Worm (Caenorhabditis elegans) whole organism, mixed stage, embryonic: ENCODE measurements around the gene aagr-3.

Experiments
- bed-3 ChIP-seq: fragments of 200-800 bp; sonication (Bioruptor generic); optimal IDR thresholded peaks from 3 replicates; lab custom pipeline; 2018; ENCODE audit warnings: mild to moderate bottlenecking, missing genetic modification characterization, moderate library complexity, missing compliant biosample characterization
- blmp-1 ChIP-seq: fragments of 150-350 bp; optimal IDR thresholded peaks from 2 replicates; lab custom pipeline; 2014; ENCODE audit warnings: missing biosample characterization, missing genetic modification characterization
- ceh-39 ChIP-seq: fragments of 150-350 bp; optimal IDR thresholded peaks from 2 replicates; lab custom pipeline; 2014; ENCODE audit warnings: missing biosample characterization, missing genetic modification characterization
- ceh-43 ChIP-seq: fragments of 200-800 bp; sonication (Bioruptor generic); optimal IDR thresholded peaks from 2 replicates; lab custom pipeline; 2018; ENCODE audit warnings: mild to moderate bottlenecking, missing genetic modification characterization, moderate library complexity, missing compliant biosample characterization
- ces-1 ChIP-seq: fragments of 150-350 bp; optimal IDR thresholded peaks from 2 replicates; lab custom pipeline; 2014; ENCODE audit warnings: missing biosample characterization, missing genetic modification reagents, missing genetic modification characterization
- cnd-1 ChIP-seq: fragments of 200-800 bp; sonication (Bioruptor generic); optimal IDR thresholded peaks from 2 replicates; lab custom pipeline; 2018; ENCODE audit warnings: mild to moderate bottlenecking, missing genetic modification characterization, missing compliant biosample characterization
- drap-1 ChIP-seq: fragments of 200-800 bp; sonication (Bioruptor generic); optimal IDR thresholded peaks from 3 replicates; lab custom pipeline; 2018; ENCODE audit warnings: mild to moderate bottlenecking, missing genetic modification characterization, missing compliant biosample characterization
- elt-1 ChIP-seq: sonication (generic microtip); optimal IDR thresholded peaks from 2 replicates; lab custom pipeline; 2017; ENCODE audit warnings: missing genetic modification characterization, mild to moderate bottlenecking, missing compliant biosample characterization, antibody characterized with exemption, moderate library complexity, borderline replicate concordance; ENCODE audit not compliant: insufficient read depth
- elt-3 ChIP-seq: fragments of 150-350 bp; optimal IDR thresholded peaks from 2 replicates; lab custom pipeline; 2014; ENCODE audit warnings: missing biosample characterization, missing genetic modification characterization
- flh-1 ChIP-seq: fragments of 200-800 bp; sonication (Bioruptor generic); optimal IDR thresholded peaks from 2 replicates; lab custom pipeline; 2018; ENCODE audit warnings: mild to moderate bottlenecking, missing genetic modification characterization, moderate library complexity, missing compliant biosample characterization
- ham-2 ChIP-seq: fragments of 200-800 bp; sonication (Bioruptor generic); optimal IDR thresholded peaks from 2 replicates; lab custom pipeline; 2018; ENCODE audit warnings: mild to moderate bottlenecking, missing genetic modification characterization, missing compliant biosample characterization
- hlh-1 ChIP-seq: fragments of 150-350 bp; optimal IDR thresholded peaks from 2 replicates; lab custom pipeline; 2014; ENCODE audit warnings: missing biosample characterization, missing genetic modification reagents, missing genetic modification characterization
- lin-13 ChIP-seq: fragments of 150-350 bp; optimal IDR thresholded peaks from 2 replicates; lab custom pipeline; 2014; ENCODE audit warnings: missing biosample characterization, missing genetic modification characterization
- lin-32 ChIP-seq: fragments of 200-800 bp; sonication (Bioruptor generic); optimal IDR thresholded peaks from 2 replicates; lab custom pipeline; 2018; ENCODE audit warnings: mild to moderate bottlenecking, missing genetic modification characterization, missing compliant biosample characterization
- lsy-2 ChIP-seq: fragments of 150-350 bp; optimal IDR thresholded peaks from 2 replicates; lab custom pipeline; 2014; ENCODE audit warnings: missing biosample characterization, missing genetic modification characterization
- mab-5 ChIP-seq: fragments of 150-350 bp; optimal IDR thresholded peaks from 2 replicates; lab custom pipeline; 2014; ENCODE audit warnings: missing biosample characterization, missing genetic modification characterization
- mls-2 ChIP-seq: sonication (generic microtip); optimal IDR thresholded peaks from 2 replicates; lab custom pipeline; 2016; ENCODE audit warnings: mild to moderate bottlenecking, missing genetic modification characterization, moderate library complexity, missing compliant biosample characterization
- nhr-12 ChIP-seq: fragments of 150-350 bp; optimal IDR thresholded peaks from 2 replicates; lab custom pipeline; 2014; ENCODE audit warnings: missing biosample characterization, missing genetic modification characterization
- nhr-2 ChIP-seq: fragments of 150-350 bp; optimal IDR thresholded peaks from 2 replicates; lab custom pipeline; 2014; ENCODE audit warnings: missing biosample characterization, missing genetic modification characterization
- nhr-237 ChIP-seq: fragments of 150-350 bp; optimal IDR thresholded peaks from 2 replicates; lab custom pipeline; 2014; ENCODE audit warnings: missing biosample characterization, missing genetic modification characterization
- nhr-28 ChIP-seq: fragments of 150-350 bp; optimal IDR thresholded peaks from 2 replicates; lab custom pipeline; 2014; ENCODE audit warnings: missing biosample characterization, missing genetic modification characterization
- nhr-76 ChIP-seq: sonication (generic microtip); optimal IDR thresholded peaks from 2 replicates; lab custom pipeline; 2017; ENCODE audit warnings: missing biosample characterization, missing genetic modification characterization
- pha-4 ChIP-seq: fragments of 150-350 bp; optimal IDR thresholded peaks from 2 replicates; lab custom pipeline; 2018; ENCODE audit warnings: missing biosample characterization, missing genetic modification reagents, missing genetic modification characterization
- sem-2 ChIP-seq: fragments of 200-800 bp; sonication (Bioruptor generic); optimal IDR thresholded peaks from 2 replicates; lab custom pipeline; 2018; ENCODE audit warnings: mild to moderate bottlenecking, missing genetic modification characterization, missing compliant biosample characterization
- snpc-4 ChIP-seq: fragments of 150-350 bp; optimal IDR thresholded peaks from 2 replicates; lab custom pipeline; 2014; ENCODE audit warnings: missing biosample characterization, missing genetic modification characterization
- sptf-1 ChIP-seq: sonication (generic microtip); optimal IDR thresholded peaks from 2 replicates; lab custom pipeline; 2017; ENCODE audit warnings: mild to moderate bottlenecking, missing genetic modification characterization, moderate library complexity, missing compliant biosample characterization
- tbx-8 ChIP-seq: fragments of 200-800 bp; sonication (Bioruptor generic); optimal IDR thresholded peaks from 2 replicates; lab custom pipeline; 2018; ENCODE audit warnings: mild to moderate bottlenecking, missing genetic modification characterization, moderate library complexity, missing compliant biosample characterization
- unc-120 ChIP-seq: sonication (generic microtip); optimal IDR thresholded peaks from 2 replicates; lab custom pipeline; 2017; ENCODE audit warnings: missing genetic modification characterization, missing compliant biosample characterization; ENCODE audit not compliant: poor library complexity, severe bottlenecking
- unc-39 ChIP-seq: fragments of 150-350 bp; optimal IDR thresholded peaks from 2 replicates; lab custom pipeline; 2014; ENCODE audit warnings: missing biosample characterization, missing genetic modification characterization
- unc-62 ChIP-seq: fragments of 150-350 bp; optimal IDR thresholded peaks from 2 replicates; lab custom pipeline; 2014; ENCODE audit warnings: missing biosample characterization, missing genetic modification reagents, missing genetic modification characterization
- zip-8 ChIP-seq: fragments of 150-350 bp; optimal IDR thresholded peaks from 2 replicates; lab custom pipeline; 2014; ENCODE audit warnings: missing biosample characterization, missing genetic modification characterization
- ztf-11 ChIP-seq: fragments of 150-350 bp; optimal IDR thresholded peaks from 2 replicates; lab custom pipeline; 2014; ENCODE audit warnings: missing biosample characterization, missing genetic modification characterization

aagr-3 gene

ce11 chrV:9690099-9690572, 39.2 kb downstream of the aagr-3 start, which contains the start of gene rbx-1:
Gene rbx-1, minus strand, starts transcription at chrV:9690522.
- TF ChIP-seq tbx-8 (GFP tag; lab: Kevin White, UChicago) (no peak), unc-39 (tag; lab: Kevin White, UChicago) (no peak), unc-62 (GFP tag; lab: Kevin White, UChicago) (no peak), lin-13 (tag; lab: Kevin White, UChicago) (no peak), lin-32 (GFP tag; lab: Kevin White, UChicago) (no peak), mls-2 (tag; lab: Kevin White, UChicago) (no peak), ces-1 (GFP tag; lab: Kevin White, UChicago) (no peak), ceh-43 (GFP tag; lab: Kevin White, UChicago) (no peak), blmp-1 (tag; lab: Kevin White, UChicago) (no peak), cnd-1 (tag; lab: Kevin White, UChicago) (no peak), lsy-2 (tag; lab: Kevin White, UChicago) (no peak), ceh-39 (tag; lab: Kevin White, UChicago) (no peak), bed-3 (no peak), elt-1 (tag; lab: Kevin White, UChicago) (no peak), nhr-28 (tag; lab: Kevin White, UChicago) (no peak), nhr-237 (tag; lab: Kevin White, UChicago) (no peak), zip-8 (tag; lab: Kevin White, UChicago) (no peak), sptf-1 (tag; lab: Kevin White, UChicago) (no peak)

ce11 chrV:9689364-9689763, 39.9 kb downstream of the aagr-3 start:
- TF ChIP-seq snpc-4 (no peak), sptf-1 (tag; lab: Kevin White, UChicago) (no peak), lin-32 (GFP tag; lab: Kevin White, UChicago) (no peak), drap-1 (GFP tag; lab: Kevin White, UChicago) (no peak), ceh-43 (GFP tag; lab: Kevin White, UChicago) (no peak), sem-2 (GFP tag; lab: Kevin White, UChicago) (no peak), flh-1 (GFP tag; lab: Kevin White, UChicago) (no peak), elt-1 (tag; lab: Kevin White, UChicago) (no peak), nhr-12 (no peak), nhr-237 (tag; lab: Kevin White, UChicago) (no peak), lin-13 (tag; lab: Kevin White, UChicago) (no peak), lsy-2 (tag; lab: Kevin White, UChicago) (no peak), blmp-1 (tag; lab: Kevin White, UChicago) (no peak), ces-1 (GFP tag; lab: Kevin White, UChicago) (no peak), nhr-76 (tag; lab: Kevin White, UChicago) (no peak), nhr-2 (tag; lab: Kevin White, UChicago) (no peak), unc-39 (tag; lab: Kevin White, UChicago) (no peak), nhr-28 (tag; lab: Kevin White, UChicago) (no peak), unc-120 (tag; lab: Kevin White, UChicago) (no peak), ham-2 (GFP tag; lab: Kevin White, UChicago) (no peak)
- TF ChIP-seq, all 35 proteins: peak for 0

- TF ChIP-seq blmp-1 (tag; lab: Kevin White, UChicago) (no peak), tbx-8 (GFP tag; lab: Kevin White, UChicago) (no peak), nhr-28 (tag; lab: Kevin White, UChicago) (no peak), lin-13 (tag; lab: Kevin White, UChicago) (no peak), bed-3 (no peak), drap-1 (GFP tag; lab: Kevin White, UChicago) (no peak), sptf-1 (tag; lab: Kevin White, UChicago) (no peak), nhr-12 (no peak), nhr-76 (tag; lab: Kevin White, UChicago) (no peak), elt-3 (tag; lab: Kevin White, UChicago) (no peak), ztf-11 (tag; lab: Kevin White, UChicago) (no peak), nhr-237 (tag; lab: Kevin White, UChicago) (no peak), hlh-1 (no peak)
Measured at ce11 chrV:9685559-9685958, 43.8 kb downstream of the aagr-3 start, which contains the start of gene ZK287.4. Gene ZK287.4, minus strand, starts transcription at chrV:9685659.

- TF ChIP-seq ham-2 (GFP tag; lab: Kevin White, UChicago) (no peak), elt-1 (tag; lab: Kevin White, UChicago) (no peak), zip-8 (tag; lab: Kevin White, UChicago) (no peak), lin-32 (GFP tag; lab: Kevin White, UChicago) (no peak), cnd-1 (tag; lab: Kevin White, UChicago) (no peak), nhr-12 (no peak), lsy-2 (tag; lab: Kevin White, UChicago) (no peak), mab-5 (tag; lab: Kevin White, UChicago) (no peak), tbx-8 (GFP tag; lab: Kevin White, UChicago) (no peak), unc-120 (tag; lab: Kevin White, UChicago) (no peak), nhr-237 (tag; lab: Kevin White, UChicago) (no peak), pha-4 (tag; lab: Kevin White, UChicago) (no peak)
Measured at ce11 chrV:9680260-9680659, 49.1 kb downstream of the aagr-3 start.
